Worm (Caenorhabditis elegans): ENCODE results near the gene tag-151.

DNA sequence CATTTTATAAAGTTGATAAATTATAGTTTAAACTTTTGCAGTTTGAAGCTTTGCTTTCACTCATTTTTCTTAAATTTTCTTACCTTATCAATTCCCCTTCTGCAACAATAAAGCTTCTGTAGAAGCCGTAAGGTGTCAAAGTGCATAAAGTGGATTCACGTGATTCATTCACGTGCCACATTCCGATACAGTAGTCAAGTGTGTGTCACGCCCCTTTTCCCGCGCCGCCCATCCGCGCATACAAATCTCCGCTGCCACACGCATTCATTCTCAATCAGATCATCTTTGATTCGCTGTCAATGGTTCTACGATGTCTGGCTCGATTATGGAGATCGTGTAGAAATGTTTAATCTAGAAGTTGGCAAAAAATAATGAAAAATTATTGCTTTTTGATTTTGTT is 37.0 kb downstream of the tag-151 start:
- TF ChIP-seq lin-13 (GFP tag; optimal IDR thresholded peaks at IDR 0.05): no peak
- TF ChIP-seq fos-1 (tag; optimal IDR thresholded peaks at IDR 0.05): no peak
- no peak for TF ChIP-seq alr-1 (tag; optimal IDR thresholded peaks at IDR 0.05)

Measured in whole organism, L2 larva.